Fruit fly (Drosophila melanogaster) whole organism, adult: ENCODE results near the gene Chro.

ENCODE experiments used
- CG14711 ChIP-seq: fragments of 200-800 bp; sonication (Bioruptor generic); optimal IDR thresholded peaks from 2 replicates; lab custom pipeline; 2018; ENCODE audit warnings: missing biosample characterization, mild to moderate bottlenecking, missing genetic modification characterization, moderate library complexity
- CG1620 ChIP-seq: fragments of 200-800 bp; sonication (Bioruptor generic); optimal IDR thresholded peaks from 2 replicates; lab custom pipeline; 2016; ENCODE audit warnings: missing biosample characterization, missing genetic modification characterization
- CG33017 ChIP-seq: fragments of 200-800 bp; sonication (Bioruptor generic); optimal IDR thresholded peaks from 2 replicates; lab custom pipeline; 2018; ENCODE audit warnings: missing biosample characterization, mild to moderate bottlenecking, missing genetic modification characterization, moderate library complexity
- Hr96 ChIP-seq: fragments of 200-800 bp; sonication (Bioruptor generic); optimal IDR thresholded peaks from 2 replicates; lab custom pipeline; 2016; ENCODE audit warnings: missing biosample characterization, missing genetic modification characterization
- Mnt ChIP-seq: fragments of 200-800 bp; sonication (Bioruptor generic); optimal IDR thresholded peaks from 2 replicates; lab custom pipeline; 2016; ENCODE audit warnings: missing biosample characterization, mild to moderate bottlenecking, missing genetic modification characterization
- kay ChIP-seq: fragments of 200-800 bp; sonication (Bioruptor generic); peaks from one replicate; lab custom pipeline; 2016; ENCODE audit warnings: missing biosample characterization, missing genetic modification characterization, borderline replicate concordance
- pad ChIP-seq: fragments of 200-800 bp; sonication (Bioruptor generic); optimal IDR thresholded peaks from 3 replicates; lab custom pipeline; 2017; ENCODE audit warnings: missing biosample characterization, missing genetic modification characterization, mild to moderate bottlenecking, moderate library complexity, missing genetic modification reagents

DNA sequence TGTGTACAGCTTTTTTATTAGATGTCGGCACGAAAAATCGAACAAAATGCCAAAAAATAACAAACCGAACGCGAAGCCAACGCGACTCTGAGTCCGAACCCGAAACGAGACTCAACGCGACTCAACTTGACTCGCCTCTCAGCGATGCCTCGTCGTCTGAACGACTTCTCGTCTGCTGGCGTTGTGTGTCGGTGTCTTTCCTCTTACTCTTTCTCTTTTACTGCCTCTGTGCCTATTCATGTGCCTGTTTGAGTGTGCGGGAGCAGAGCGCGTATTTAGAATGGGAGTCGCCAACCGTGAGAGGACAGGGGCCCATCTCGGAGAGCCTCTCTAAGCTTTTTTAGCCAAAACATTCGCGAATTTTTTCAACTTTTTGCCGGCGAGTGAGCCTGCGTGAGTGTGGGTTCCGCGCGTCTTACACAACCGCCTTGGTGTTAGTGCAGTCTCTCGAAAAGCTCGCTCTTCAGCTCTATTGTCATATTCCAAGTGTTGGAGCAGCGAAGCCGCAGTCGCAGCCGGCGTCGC, 54.1 kb downstream of the Chro start:
- TF ChIP-seq Mnt (GFP tag; lab: Kevin White, UChicago) (peak; percentile 80), pad (GFP tag; lab: Kevin White, UChicago) (peak; percentile 43), Hr96 (GFP tag; lab: Kevin White, UChicago) (peak; percentile 48), kay (GFP tag; lab: Kevin White, UChicago) (no peak), CG1620 (GFP tag; lab: Kevin White, UChicago) (no peak), CG33017 (tag; lab: Kevin White, UChicago) (peak; percentile 69), CG14711 (tag; lab: Kevin White, UChicago) (peak; percentile 8)
